Fruit fly (Drosophila melanogaster) whole organism, embryonic: Measurements from ENCODE around the gene CG10576.
A peak's percentile ranks its signal among the peaks of the same experiment; 100 is the strongest.

Experiments used
- ATbp ChIP-seq: fragments of 200-800 bp; sonication (Bioruptor generic); optimal IDR thresholded peaks from 2 replicates; lab custom pipeline; 2017; ENCODE audit warnings: missing biosample characterization, mild to moderate bottlenecking, missing genetic modification characterization, missing genetic modification reagents
- BEAF-32 ChIP-seq: fragments of 200-800 bp; sonication (Bioruptor generic); optimal IDR thresholded peaks from 3 replicates; lab custom pipeline; 2017; ENCODE audit warnings: missing biosample characterization, missing genetic modification characterization, mild to moderate bottlenecking, moderate library complexity, missing genetic modification reagents
- CG12391 ChIP-seq: fragments of 200-800 bp; sonication (Bioruptor generic); optimal IDR thresholded peaks from 3 replicates; lab custom pipeline; 2018; ENCODE audit warnings: missing biosample characterization, mild to moderate bottlenecking, missing genetic modification characterization, moderate library complexity
- CG13287 ChIP-seq: fragments of 200-800 bp; sonication (Bioruptor generic); IDR thresholded peaks from 2 replicates; pipeline ENCODE4 v1.3.6; 2022; ENCODE audit warnings: missing biosample characterization, missing genetic modification characterization; ENCODE audit not compliant: partially characterized antibody
- CG14710 ChIP-seq: fragments of 200-800 bp; sonication (Bioruptor generic); optimal IDR thresholded peaks from 3 replicates; lab custom pipeline; 2019; ENCODE audit warnings: missing biosample characterization, mild to moderate bottlenecking, missing genetic modification characterization, moderate library complexity
- CG15601 ChIP-seq: fragments of 200-800 bp; sonication (Bioruptor generic); optimal IDR thresholded peaks from 3 replicates; lab custom pipeline; 2019; ENCODE audit warnings: missing biosample characterization, mild to moderate bottlenecking, missing genetic modification characterization, moderate library complexity
- CG17829 ChIP-seq: fragments of 200-800 bp; optimal IDR thresholded peaks from 2 replicates; lab custom pipeline; 2019; ENCODE audit warnings: missing biosample characterization, mild to moderate bottlenecking, missing genetic modification characterization, moderate library complexity
- CG2116 ChIP-seq: fragments of 200-800 bp; sonication (Bioruptor generic); optimal IDR thresholded peaks from 3 replicates; lab custom pipeline; 2018; ENCODE audit warnings: missing biosample characterization, mild to moderate bottlenecking, missing genetic modification characterization
- CG30403 ChIP-seq: fragments of 200-800 bp; sonication (Bioruptor generic); optimal IDR thresholded peaks from 3 replicates; lab custom pipeline; 2016; ENCODE audit warnings: missing biosample characterization, missing genetic modification characterization
- CG34422 ChIP-seq: fragments of 200-800 bp; sonication (Bioruptor generic); IDR thresholded peaks from 3 replicates; pipeline ENCODE4 v1.3.6; 2022; ENCODE audit warnings: missing biosample characterization, missing genetic modification characterization
- CG4617 ChIP-seq: fragments of 200-800 bp; sonication (Bioruptor generic); optimal IDR thresholded peaks from 3 replicates; lab custom pipeline; 2016; ENCODE audit warnings: missing biosample characterization, missing genetic modification characterization, borderline replicate concordance
- CG7786 ChIP-seq: fragments of 200-800 bp; sonication (Bioruptor generic); optimal IDR thresholded peaks from 2 replicates; lab custom pipeline; 2016; ENCODE audit warnings: missing biosample characterization, missing genetic modification characterization
- CG9797 ChIP-seq: fragments of 200-800 bp; sonication (Bioruptor generic); optimal IDR thresholded peaks from 3 replicates; lab custom pipeline; 2018; ENCODE audit warnings: missing biosample characterization, mild to moderate bottlenecking, missing genetic modification characterization
- CoRest ChIP-seq: fragments of 200-800 bp; sonication (Bioruptor generic); optimal IDR thresholded peaks from 3 replicates; lab custom pipeline; 2018; ENCODE audit warnings: missing biosample characterization, mild to moderate bottlenecking, missing genetic modification characterization, moderate library complexity
- D ChIP-seq, 2 experiments: fragments of 200-800 bp in 1 of 2; fragments of >200 bp in 1 of 2; sonication (Bioruptor generic) in 1 of 2; optimal IDR thresholded peaks; 2 replicates in 1 of 2; 3 replicates in 1 of 2; lab custom pipeline; 2017; ENCODE audit warnings: mild to moderate bottlenecking in 1 of 2, missing biosample characterization in 1 of 2, missing genetic modification characterization in 1 of 2, missing genetic modification reagents in 1 of 2
- Dll ChIP-seq: fragments of 200-800 bp; sonication (Bioruptor generic); IDR thresholded peaks from 4 replicates; pipeline ENCODE4 v1.3.6; 2022; ENCODE audit warnings: missing biosample characterization, missing genetic modification characterization; ENCODE audit not compliant: partially characterized antibody
- Dp ChIP-seq: fragments of 200-800 bp; sonication (Bioruptor generic); optimal IDR thresholded peaks from 2 replicates; lab custom pipeline; 2018; ENCODE audit warnings: missing biosample characterization, mild to moderate bottlenecking, missing genetic modification characterization, moderate library complexity
- E2f2 ChIP-seq: fragments of 200-800 bp; sonication (Bioruptor generic); IDR thresholded peaks from 2 replicates; pipeline ENCODE4 v1.3.6; 2022; ENCODE audit warnings: missing biosample characterization, missing genetic modification characterization
- Elba2 ChIP-seq: fragments of 200-800 bp; sonication (Bioruptor generic); optimal IDR thresholded peaks from 3 replicates; lab custom pipeline; 2016; ENCODE audit warnings: missing biosample characterization, missing genetic modification characterization
- HLH4C ChIP-seq: fragments of 200-800 bp; sonication (Bioruptor generic); IDR thresholded peaks from 3 replicates; pipeline ENCODE4 v1.3.6; 2022; ENCODE audit warnings: missing biosample characterization, missing genetic modification characterization; ENCODE audit not compliant: partially characterized antibody
- Hand ChIP-seq: fragments of 200-800 bp; sonication (Bioruptor generic); optimal IDR thresholded peaks from 2 replicates; lab custom pipeline; 2017; ENCODE audit warnings: mild to moderate bottlenecking, missing biosample characterization, missing genetic modification reagents, missing genetic modification characterization
- MBD-R2 ChIP-seq: fragments of 200-800 bp; sonication (Bioruptor generic); IDR thresholded peaks from 2 replicates; pipeline ENCODE4 v1.3.6; 2022; ENCODE audit warnings: missing biosample characterization, missing genetic modification characterization
- MESR4 ChIP-seq: fragments of 200-800 bp; sonication (Bioruptor generic); optimal IDR thresholded peaks from 2 replicates; lab custom pipeline; 2018; ENCODE audit warnings: missing biosample characterization, mild to moderate bottlenecking, missing genetic modification characterization, moderate library complexity
- Med ChIP-seq: fragments of 200-800 bp; sonication (Bioruptor generic); peaks from one replicate; lab custom pipeline; 2016; ENCODE audit warnings: missing biosample characterization, missing genetic modification characterization, mild to moderate bottlenecking, inconsistent platforms, moderate library complexity
- Myb ChIP-seq: fragments of 200-800 bp; sonication (Bioruptor generic); optimal IDR thresholded peaks from 2 replicates; lab custom pipeline; 2016; ENCODE audit warnings: missing biosample characterization, missing genetic modification characterization
- Pdp1 ChIP-seq, 2 experiments: fragments of 200-800 bp; sonication (Bioruptor generic); optimal IDR thresholded peaks; 3 replicates each; lab custom pipeline; 2016; ENCODE audit warnings: missing biosample characterization in 2 of 2, missing genetic modification characterization in 2 of 2, mild to moderate bottlenecking in 1 of 2, moderate library complexity in 1 of 2
- Scr ChIP-seq: fragments of 200-800 bp; sonication (Bioruptor generic); IDR thresholded peaks from 2 replicates; pipeline ENCODE4 v1.3.6; 2022; ENCODE audit warnings: missing biosample characterization, missing genetic modification characterization; ENCODE audit not compliant: partially characterized antibody
- Sin3A ChIP-seq: fragments of >200 bp; optimal IDR thresholded peaks from 2 replicates; lab custom pipeline; 2018
- YL-1 ChIP-seq: fragments of 200-800 bp; sonication (Bioruptor generic); optimal IDR thresholded peaks from 3 replicates; lab custom pipeline; 2017; ENCODE audit warnings: missing biosample characterization, mild to moderate bottlenecking, missing genetic modification characterization
- bcd ChIP-seq: fragments of 200-800 bp; sonication (Bioruptor generic); optimal IDR thresholded peaks from 2 replicates; lab custom pipeline; 2017; ENCODE audit warnings: missing biosample characterization, mild to moderate bottlenecking, missing genetic modification characterization
- chinmo ChIP-seq: fragments of 200-800 bp; sonication (Bioruptor generic); IDR thresholded peaks from 4 replicates; pipeline ENCODE4 v1.3.6; 2022; ENCODE audit warnings: missing biosample characterization, missing genetic modification characterization; ENCODE audit not compliant: partially characterized antibody
- ftz-f1 ChIP-seq: fragments of 200-800 bp; sonication (Bioruptor generic); optimal IDR thresholded peaks from 2 replicates; lab custom pipeline; 2016; ENCODE audit warnings: missing biosample characterization, missing genetic modification characterization
- ham ChIP-seq: fragments of 200-800 bp; sonication (Bioruptor generic); IDR thresholded peaks from 2 replicates; pipeline ENCODE4 v1.3.6; 2022; ENCODE audit warnings: missing biosample characterization, missing genetic modification characterization
- ind ChIP-seq: fragments of 200-800 bp; sonication (Bioruptor generic); optimal IDR thresholded peaks from 3 replicates; lab custom pipeline; 2016; ENCODE audit warnings: missing biosample characterization, missing genetic modification characterization
- lbe ChIP-seq: fragments of 200-800 bp; sonication (Bioruptor generic); optimal IDR thresholded peaks from 2 replicates; lab custom pipeline; 2016; ENCODE audit warnings: missing biosample characterization, mild to moderate bottlenecking, missing genetic modification characterization
- mld ChIP-seq: fragments of 200-800 bp; sonication (Bioruptor generic); IDR thresholded peaks from 3 replicates; pipeline ENCODE4 v1.3.6; 2022; ENCODE audit warnings: missing biosample characterization, missing genetic modification characterization; ENCODE audit not compliant: partially characterized antibody
- nmo ChIP-seq: fragments of 200-800 bp; sonication (Bioruptor generic); optimal IDR thresholded peaks from 2 replicates; lab custom pipeline; 2018; ENCODE audit warnings: missing biosample characterization, mild to moderate bottlenecking, missing genetic modification characterization, moderate library complexity
- pros ChIP-seq: fragments of 200-800 bp; sonication (Bioruptor generic); optimal IDR thresholded peaks from 3 replicates; lab custom pipeline; 2019; ENCODE audit warnings: missing biosample characterization, mild to moderate bottlenecking, missing genetic modification characterization, moderate library complexity
- pzg ChIP-seq: fragments of 200-800 bp; sonication (Bioruptor generic); optimal IDR thresholded peaks from 3 replicates; lab custom pipeline; 2018; ENCODE audit warnings: missing biosample characterization, mild to moderate bottlenecking, missing genetic modification characterization, moderate library complexity
- ranshi ChIP-seq: fragments of 200-800 bp; sonication (Bioruptor generic); IDR thresholded peaks from 2 replicates; pipeline ENCODE4 v1.3.6; 2022; ENCODE audit warnings: missing biosample characterization, missing genetic modification characterization
- seq ChIP-seq: fragments of 200-800 bp; sonication (Bioruptor generic); IDR thresholded peaks from 2 replicates; pipeline ENCODE4 v1.3.6; 2022; ENCODE audit warnings: missing biosample characterization, missing genetic modification characterization
- stwl ChIP-seq: fragments of 200-800 bp; sonication (Bioruptor generic); optimal IDR thresholded peaks from 3 replicates; lab custom pipeline; 2018; ENCODE audit warnings: missing biosample characterization, mild to moderate bottlenecking, missing genetic modification characterization, moderate library complexity
- trem ChIP-seq: fragments of 200-800 bp; optimal IDR thresholded peaks from 3 replicates; lab custom pipeline; 2019; ENCODE audit warnings: missing biosample characterization, mild to moderate bottlenecking, missing genetic modification characterization, moderate library complexity
- unc-4 ChIP-seq: fragments of 200-800 bp; sonication (Bioruptor generic); IDR thresholded peaks from 2 replicates; pipeline ENCODE4 v1.3.6; 2022; ENCODE audit warnings: missing biosample characterization, missing genetic modification characterization; ENCODE audit not compliant: partially characterized antibody
- vnd ChIP-seq: fragments of 200-800 bp; sonication (Bioruptor generic); IDR thresholded peaks from 3 replicates; pipeline ENCODE4 v1.3.6; 2022; ENCODE audit warnings: missing biosample characterization, missing genetic modification characterization; ENCODE audit not compliant: partially characterized antibody

Gene CG10576

dm6 chr3L:5779476-5780401 lies 14.2 kb upstream of the CG10576 start, which contains the start of the genes Myt1, PGRP-LD and Pmi:
Myt1 (minus strand) TSS chr3L:5779591.
PGRP-LD (plus strand) TSS chr3L:5780051.
Pmi (plus strand) TSS chr3L:5780051.
- TF ChIP-seq ham (no peak), trem (tag; lab: Kevin White, UChicago) (peak; percentile 48), unc-4 (peak; percentile 37; the same call in 1 of the 2 replicates), Dp (GFP tag; lab: Kevin White, UChicago) (peak; percentile 86), YL-1 (GFP tag; lab: Kevin White, UChicago) (peak; percentile 26), ATbp (GFP tag; lab: Kevin White, UChicago) (no peak), CG7786 (GFP tag; lab: Kevin White, UChicago) (no peak), Med (GFP tag; lab: Kevin White, UChicago) (peak; percentile 73), CG2116 (GFP tag; lab: Kevin White, UChicago) (peak; percentile 32), BEAF-32 (GFP tag; lab: Kevin White, UChicago) (peak; percentile 69), chinmo (GFP tag; lab: Robert Waterston, UW) (0 out of 4 replicates have a peak, but pooled peaks have one; percentile 62), Elba2 (GFP tag; lab: Kevin White, UChicago) (peak; percentile 56), CG30403 (GFP tag; lab: Kevin White, UChicago) (peak; percentile 13), CG4617 (GFP tag; lab: Kevin White, UChicago) (peak; percentile 21), CG13287 (peak; percentile 16; the same call in 1 of the 2 replicates), CG12391 (tag; lab: Kevin White, UChicago) (peak; percentile 27), CG17829 (no peak), HLH4C (GFP tag; lab: Robert Waterston, UW) (0 out of 3 replicates have a peak, but pooled peaks have one; percentile 17), lbe (GFP tag; lab: Kevin White, UChicago) (peak; percentile 2), MBD-R2 (GFP tag; lab: Robert Waterston, UW) (peak; percentile 33; the same call in 1 of the 2 replicates), seq (GFP tag; lab: Robert Waterston, UW) (no peak), nmo (peak; percentile 24), CG14710 (tag; lab: Kevin White, UChicago) (peak; percentile 49), Dll (GFP tag; lab: Robert Waterston, UW) (0 out of 4 replicates have a peak, but pooled peaks have one; percentile 23), pzg (GFP tag; lab: Kevin White, UChicago) (peak; percentile 42), Pdp1 (GFP tag; optimal IDR thresholded peaks at IDR 0.05; lab: Kevin White, UChicago) (peak in 1 of 2 experiments; percentile 98), stwl (tag; lab: Kevin White, UChicago) (peak; percentile 5), vnd (GFP tag; lab: Robert Waterston, UW) (no peak), mld (GFP tag; lab: Robert Waterston, UW) (no peak), pros (GFP tag; lab: Kevin White, UChicago) (peak; percentile 39), bcd (GFP tag; lab: Kevin White, UChicago) (no peak), CG15601 (tag; lab: Kevin White, UChicago) (peak; percentile 3), Hand (no peak), ftz-f1 (GFP tag; lab: Kevin White, UChicago) (peak; percentile 79), Scr (GFP tag; lab: Robert Waterston, UW) (peak; percentile 36; the same call in 1 of the 2 replicates), ind (GFP tag; lab: Kevin White, UChicago) (no peak), Sin3A (peak; percentile 55), MESR4 (GFP tag; lab: Kevin White, UChicago) (peak; percentile 60), CG34422 (peak; percentile 33; the same call in 1 of the 3 replicates), D (optimal IDR thresholded peaks at IDR 0.05; lab: Kevin White, UChicago) (peak; percentile 36), D (GFP tag; optimal IDR thresholded peaks at IDR 0.05; lab: Kevin White, UChicago) (no peak), CoRest (tag; lab: Kevin White, UChicago) (peak; percentile 10), E2f2 (GFP tag; lab: Robert Waterston, UW) (peak; percentile 91), ranshi (no peak), CG9797 (GFP tag; lab: Kevin White, UChicago) (peak; percentile 70), Myb (GFP tag; lab: Kevin White, UChicago) (peak; percentile 38)
